Fruit fly (Drosophila melanogaster): ENCODE data around the gene CG4686.
A peak's percentile ranks its signal among the peaks of the same experiment; 100 is the strongest.

CG4686 gene

dm6 chr3R:19846870-19847590 lies 17.3 kb upstream of the CG4686 start, which contains the start of gene MICU3:
TSS of gene MICU3 (plus strand) at chr3R:19847311.
- TF ChIP-seq Rx (GFP tag; IDR thresholded peaks at IDR 0.05): peak; percentile 43; the same call in 1 of the 2 replicates
- TF ChIP-seq D (optimal IDR thresholded peaks at IDR 0.05): no peak
- TF ChIP-seq D (GFP tag; optimal IDR thresholded peaks at IDR 0.05): peak; percentile 13
- TF ChIP-seq HLH54F (GFP tag; optimal IDR thresholded peaks at IDR 0.05): peak; percentile 61
- TF ChIP-seq B-H1 (GFP tag; IDR thresholded peaks at IDR 0.05): no peak
- no peak for TF ChIP-seq CG1024 (GFP tag; IDR thresholded peaks at IDR 0.05)
- TF ChIP-seq grn (GFP tag; optimal IDR thresholded peaks at IDR 0.05): no peak
- TF ChIP-seq Sin3A (optimal IDR thresholded peaks at IDR 0.05): peak; percentile 52
- TF ChIP-seq Hmx (GFP tag; optimal IDR thresholded peaks at IDR 0.05): no peak
- TF ChIP-seq jing (GFP tag; optimal IDR thresholded peaks at IDR 0.05): peak; percentile 21
- peak; percentile 52 for TF ChIP-seq CG10654 (GFP tag; optimal IDR thresholded peaks at IDR 0.05)
- peak; percentile 59; the same call in 1 of the 2 replicates for TF ChIP-seq CG32772 (GFP tag; IDR thresholded peaks at IDR 0.05)
- peak; percentile 60 for TF ChIP-seq vfl (GFP tag; optimal IDR thresholded peaks at IDR 0.05)
- TF ChIP-seq chn (GFP tag; optimal IDR thresholded peaks at IDR 0.05): no peak
- peak; percentile 41 for TF ChIP-seq Max (GFP tag; optimal IDR thresholded peaks at IDR 0.05)
- no peak for TF ChIP-seq CG11398 (GFP tag; optimal IDR thresholded peaks at IDR 0.05)
- TF ChIP-seq CG15601 (tag; optimal IDR thresholded peaks at IDR 0.05): peak; percentile 61
- no peak for TF ChIP-seq CG18262 (tag; optimal IDR thresholded peaks at IDR 0.05)
- TF ChIP-seq Atf3 (GFP tag; optimal IDR thresholded peaks at IDR 0.05): peak; percentile 52
- TF ChIP-seq CG12155 (GFP tag; optimal IDR thresholded peaks at IDR 0.05): peak; percentile 56
- no peak for TF ChIP-seq ash1 (GFP tag; optimal IDR thresholded peaks at IDR 0.05)
- TF ChIP-seq Dip2 (GFP tag; IDR thresholded peaks at IDR 0.05): no peak
- TF ChIP-seq CG2202 (tag; optimal IDR thresholded peaks at IDR 0.05): no peak
- TF ChIP-seq zfh2 (GFP tag; optimal IDR thresholded peaks at IDR 0.05): peak; percentile 75
- peak; percentile 37; the same call in 1 of the 2 replicates for TF ChIP-seq ssp (GFP tag; IDR thresholded peaks at IDR 0.05)
- TF ChIP-seq CG30020 (tag; optimal IDR thresholded peaks at IDR 0.05): no peak
- TF ChIP-seq stwl (tag; optimal IDR thresholded peaks at IDR 0.05): peak; percentile 47
- no peak for TF ChIP-seq CG16779 (GFP tag; IDR thresholded peaks at IDR 0.05)
- 0 out of 2 replicates have a peak, but pooled peaks have one; percentile 32 for TF ChIP-seq wor (GFP tag; IDR thresholded peaks at IDR 0.05)
- peak; percentile 66; the same call in 1 of the 2 replicates for TF ChIP-seq hbn (GFP tag; IDR thresholded peaks at IDR 0.05; ENCODE audit: partially characterized antibody)
- TF ChIP-seq twi (tag; optimal IDR thresholded peaks at IDR 0.05): no peak
- TF ChIP-seq cg (GFP tag; optimal IDR thresholded peaks at IDR 0.05): no peak
- peak; percentile 83 for TF ChIP-seq Sry-β (GFP tag; optimal IDR thresholded peaks at IDR 0.05)
- TF ChIP-seq CG15696 (tag; optimal IDR thresholded peaks at IDR 0.05): peak; percentile 63
- TF ChIP-seq Side (GFP tag; optimal IDR thresholded peaks at IDR 0.05): peak; percentile 10
- TF ChIP-seq Med (GFP tag): peak; percentile 96
- TF ChIP-seq HLH4C (GFP tag; IDR thresholded peaks at IDR 0.05; ENCODE audit: partially characterized antibody): peak; percentile 58
- peak; percentile 79 for TF ChIP-seq CG14710 (tag; optimal IDR thresholded peaks at IDR 0.05)
- TF ChIP-seq Dll (GFP tag; IDR thresholded peaks at IDR 0.05; ENCODE audit: partially characterized antibody): peak; percentile 89
- peak; percentile 44 for TF ChIP-seq CG12104 (GFP tag; optimal IDR thresholded peaks at IDR 0.05)
- TF ChIP-seq caup (GFP tag; optimal IDR thresholded peaks at IDR 0.05; ENCODE audit: severe bottlenecking): peak; percentile 50
- TF ChIP-seq tap (tag; optimal IDR thresholded peaks at IDR 0.05): no peak
- TF ChIP-seq Taf1 (GFP tag; IDR thresholded peaks at IDR 0.05): peak; percentile 31; the same call in 1 of the 2 replicates
- peak; percentile 59 for TF ChIP-seq tio (GFP tag; optimal IDR thresholded peaks at IDR 0.05)
- peak; percentile 80 for TF ChIP-seq knrl (GFP tag; IDR thresholded peaks at IDR 0.05; ENCODE audit: partially characterized antibody)
- peak; percentile 56; the same call in 1 of the 3 replicates for TF ChIP-seq Opbp (GFP tag; IDR thresholded peaks at IDR 0.05; ENCODE audit: partially characterized antibody)
- TF ChIP-seq hth (optimal IDR thresholded peaks at IDR 0.05): no peak
- no peak for TF ChIP-seq tna (GFP tag; IDR thresholded peaks at IDR 0.05; ENCODE audit: partially characterized antibody)
- peak; percentile 55; the same call in 3 of the 4 replicates for TF ChIP-seq Gug (GFP tag; IDR thresholded peaks at IDR 0.05)
- no peak for TF ChIP-seq CG15479 (GFP tag; optimal IDR thresholded peaks at IDR 0.05)

Data from whole organism, embryonic.